Fruit fly (Drosophila melanogaster): ENCODE measurements around the gene CG31463.

dm6 chr3R:8288790-8289189, 3.3 kb upstream of the CG31463 start:
- no peak for TF ChIP-seq cnc (optimal IDR thresholded peaks at IDR 0.05)
- TF ChIP-seq CG33017 (tag; optimal IDR thresholded peaks at IDR 0.05), result no peak
- no peak for TF ChIP-seq bab1 (GFP tag; optimal IDR thresholded peaks at IDR 0.05)
- no peak for TF ChIP-seq pad (GFP tag; optimal IDR thresholded peaks at IDR 0.05)
- no peak for TF ChIP-seq CG11617 (GFP tag; optimal IDR thresholded peaks at IDR 0.05)
- TF ChIP-seq CG5204 (GFP tag; optimal IDR thresholded peaks at IDR 0.05), result no peak
- no peak for TF ChIP-seq CG14711 (tag; optimal IDR thresholded peaks at IDR 0.05)
- TF ChIP-seq cic (GFP tag; optimal IDR thresholded peaks at IDR 0.05), result no peak
- TF ChIP-seq kay (GFP tag; ENCODE audit: borderline replicate concordance), result no peak
- TF ChIP-seq toe (GFP tag; optimal IDR thresholded peaks at IDR 0.05), result no peak
- TF ChIP-seq CG12768 (GFP tag; optimal IDR thresholded peaks at IDR 0.05), result no peak
- TF ChIP-seq Crg-1 (GFP tag; optimal IDR thresholded peaks at IDR 0.05), result no peak
- TF ChIP-seq Clk (GFP tag; optimal IDR thresholded peaks at IDR 0.05), result no peak
